Worm (Caenorhabditis elegans) whole organism, late embryonic: Measurements from ENCODE around the gene Y75B8A.33.

Experiments
- C08G9.2 ChIP-seq: sonication (generic microtip); optimal IDR thresholded peaks from 2 replicates; lab custom pipeline; 2016; ENCODE audit warnings: mild to moderate bottlenecking, missing genetic modification characterization, moderate library complexity, missing compliant biosample characterization
- F13H6.1 ChIP-seq: sonication (generic microtip); optimal IDR thresholded peaks from 2 replicates; lab custom pipeline; 2016; ENCODE audit warnings: missing genetic modification characterization, missing compliant biosample characterization
- K02D7.2 ChIP-seq: sonication (generic microtip); optimal IDR thresholded peaks from 2 replicates; lab custom pipeline; 2017; ENCODE audit warnings: mild to moderate bottlenecking, missing genetic modification characterization, missing compliant biosample characterization
- K09A11.1 ChIP-seq: sonication (generic microtip); optimal IDR thresholded peaks from 2 replicates; lab custom pipeline; 2017; ENCODE audit warnings: antibody characterized with exemption, mild to moderate bottlenecking, missing genetic modification characterization, missing compliant biosample characterization; ENCODE audit not compliant: insufficient read depth
- Y22D7AL.16 ChIP-seq: sonication (generic microtip); optimal IDR thresholded peaks from 2 replicates; lab custom pipeline; 2016; ENCODE audit warnings: missing genetic modification characterization, missing compliant biosample characterization
- ama-1 ChIP-seq: fragments of 150-350 bp; optimal IDR thresholded peaks from 2 replicates; lab custom pipeline; 2014
- ceh-18 ChIP-seq: sonication (generic microtip); optimal IDR thresholded peaks from 2 replicates; lab custom pipeline; 2016; ENCODE audit warnings: missing genetic modification characterization, missing compliant biosample characterization
- ceh-19 ChIP-seq: fragments of 200-800 bp; sonication (Bioruptor generic); optimal IDR thresholded peaks from 2 replicates; lab custom pipeline; 2018; ENCODE audit warnings: mild to moderate bottlenecking, missing genetic modification characterization, missing compliant biosample characterization
- ceh-22 ChIP-seq: sonication (generic microtip); optimal IDR thresholded peaks from 2 replicates; lab custom pipeline; 2017; ENCODE audit warnings: missing biosample characterization, missing genetic modification characterization
- ceh-30 ChIP-seq: fragments of 150-350 bp; optimal IDR thresholded peaks from 2 replicates; lab custom pipeline; 2014; ENCODE audit warnings: missing biosample characterization, missing genetic modification characterization
- ceh-34 ChIP-seq: sonication (generic microtip); optimal IDR thresholded peaks from 2 replicates; lab custom pipeline; 2016; ENCODE audit warnings: mild to moderate bottlenecking, missing genetic modification characterization, missing compliant biosample characterization
- ceh-45 ChIP-seq: fragments of 200-800 bp; sonication (Bioruptor generic); IDR thresholded peaks from 2 replicates; pipeline ENCODE4 v1.3.6; 2022; ENCODE audit warnings: missing genetic modification reagents, missing genetic modification characterization, missing compliant biosample characterization
- ceh-48 ChIP-seq: sonication (generic microtip); optimal IDR thresholded peaks from 2 replicates; lab custom pipeline; 2016; ENCODE audit warnings: missing genetic modification characterization, inconsistent platforms, missing compliant biosample characterization
- ceh-6 ChIP-seq: fragments of 200-800 bp; sonication (Bioruptor generic); optimal IDR thresholded peaks from 2 replicates; lab custom pipeline; 2018; ENCODE audit warnings: mild to moderate bottlenecking, missing genetic modification characterization, missing compliant biosample characterization
- dmd-4 ChIP-seq: sonication (generic microtip); optimal IDR thresholded peaks from 2 replicates; lab custom pipeline; 2016; ENCODE audit warnings: borderline replicate concordance, missing genetic modification characterization, missing compliant biosample characterization
- elt-2 ChIP-seq: sonication (generic microtip); optimal IDR thresholded peaks from 2 replicates; lab custom pipeline; 2016; ENCODE audit warnings: missing genetic modification reagents, missing genetic modification characterization, missing compliant biosample characterization
- fax-1 ChIP-seq: sonication (generic microtip); optimal IDR thresholded peaks from 2 replicates; lab custom pipeline; 2016; ENCODE audit warnings: missing genotype, missing genetic modification characterization, missing compliant biosample characterization
- fkh-10 ChIP-seq: fragments of 150-350 bp; optimal IDR thresholded peaks from 2 replicates; lab custom pipeline; 2014; ENCODE audit warnings: missing biosample characterization, missing genetic modification reagents, missing genetic modification characterization
- fkh-6 ChIP-seq: sonication (generic microtip); optimal IDR thresholded peaks from 2 replicates; lab custom pipeline; 2016; ENCODE audit warnings: missing genetic modification characterization, missing compliant biosample characterization
- hlh-13 ChIP-seq: fragments of 200-800 bp; sonication (Bioruptor generic); optimal IDR thresholded peaks from 2 replicates; lab custom pipeline; 2018; ENCODE audit warnings: mild to moderate bottlenecking, missing genetic modification characterization, missing compliant biosample characterization
- hlh-15 ChIP-seq: sonication (generic microtip); optimal IDR thresholded peaks from 2 replicates; lab custom pipeline; 2016; ENCODE audit warnings: missing genetic modification characterization, missing compliant biosample characterization
- hlh-8 ChIP-seq: sonication (generic microtip); optimal IDR thresholded peaks from 2 replicates; lab custom pipeline; 2016; ENCODE audit warnings: missing genotype, missing genetic modification characterization, missing compliant biosample characterization
- lim-6 ChIP-seq: sonication (generic microtip); optimal IDR thresholded peaks from 2 replicates; lab custom pipeline; 2016; ENCODE audit warnings: missing genetic modification characterization, missing compliant biosample characterization
- lin-11 ChIP-seq: fragments of 200-800 bp; sonication (Bioruptor generic); optimal IDR thresholded peaks from 2 replicates; lab custom pipeline; 2018; ENCODE audit warnings: mild to moderate bottlenecking, missing genetic modification characterization, missing compliant biosample characterization
- madf-2 ChIP-seq: sonication (generic microtip); optimal IDR thresholded peaks from 2 replicates; lab custom pipeline; 2017; ENCODE audit warnings: missing genetic modification characterization, missing compliant biosample characterization
- nfya-1 ChIP-seq: sonication (generic microtip); optimal IDR thresholded peaks from 2 replicates; lab custom pipeline; 2017; ENCODE audit warnings: missing genetic modification characterization, mild to moderate bottlenecking, missing compliant biosample characterization, antibody characterized with exemption, moderate library complexity
- npax-4 ChIP-seq: sonication (generic microtip); optimal IDR thresholded peaks from 2 replicates; lab custom pipeline; 2016; ENCODE audit warnings: missing genetic modification characterization, missing compliant biosample characterization
- odd-2 ChIP-seq: sonication (generic microtip); optimal IDR thresholded peaks from 2 replicates; lab custom pipeline; 2017; ENCODE audit warnings: antibody characterized with exemption, mild to moderate bottlenecking, missing genetic modification characterization, missing compliant biosample characterization
- pat-9 ChIP-seq: fragments of 200-800 bp; sonication (Bioruptor generic); optimal IDR thresholded peaks from 2 replicates; lab custom pipeline; 2018; ENCODE audit warnings: mild to moderate bottlenecking, missing genetic modification characterization, moderate library complexity, missing compliant biosample characterization
- pha-4 ChIP-seq: fragments of 150-350 bp; optimal IDR thresholded peaks from 2 replicates; lab custom pipeline; 2018; ENCODE audit warnings: missing biosample characterization, missing genetic modification reagents, missing genetic modification characterization
- pqm-1 ChIP-seq: sonication (generic microtip); optimal IDR thresholded peaks from 2 replicates; lab custom pipeline; 2016; ENCODE audit warnings: missing genetic modification characterization, missing compliant biosample characterization
- ref-2 ChIP-seq: sonication (generic microtip); optimal IDR thresholded peaks from 2 replicates; lab custom pipeline; 2016; ENCODE audit warnings: missing genetic modification characterization, missing compliant biosample characterization
- rnt-1 ChIP-seq: sonication (generic microtip); optimal IDR thresholded peaks from 2 replicates; lab custom pipeline; 2016; ENCODE audit warnings: missing genetic modification characterization, missing compliant biosample characterization
- sdc-2 ChIP-seq: sonication (generic microtip); optimal IDR thresholded peaks from 2 replicates; lab custom pipeline; 2016; ENCODE audit warnings: missing genotype, missing genetic modification characterization, missing compliant biosample characterization
- sox-4 ChIP-seq: sonication (generic microtip); optimal IDR thresholded peaks from 2 replicates; lab custom pipeline; 2017; ENCODE audit warnings: mild to moderate bottlenecking, missing genetic modification characterization, inconsistent platforms, missing compliant biosample characterization
- syd-9 ChIP-seq: sonication (generic microtip); optimal IDR thresholded peaks from 2 replicates; lab custom pipeline; 2016; ENCODE audit warnings: mild to moderate bottlenecking, missing genetic modification characterization, moderate library complexity, missing compliant biosample characterization
- tbx-2 ChIP-seq: sonication (generic microtip); optimal IDR thresholded peaks from 2 replicates; lab custom pipeline; 2016; ENCODE audit warnings: missing genetic modification characterization, missing compliant biosample characterization
- tbx-7 ChIP-seq: sonication (generic microtip); optimal IDR thresholded peaks from 2 replicates; lab custom pipeline; 2016; ENCODE audit warnings: missing genotype, missing genetic modification characterization, missing compliant biosample characterization
- ttx-3 ChIP-seq: sonication (generic microtip); optimal IDR thresholded peaks from 2 replicates; lab custom pipeline; 2016; ENCODE audit warnings: missing genetic modification reagents, missing genetic modification characterization, missing compliant biosample characterization
- unc-42 ChIP-seq: sonication (generic microtip); optimal IDR thresholded peaks from 2 replicates; lab custom pipeline; 2016; ENCODE audit warnings: missing genotype, missing genetic modification characterization, missing compliant biosample characterization
- unc-86 ChIP-seq: sonication (generic microtip); optimal IDR thresholded peaks from 2 replicates; lab custom pipeline; 2016; ENCODE audit warnings: missing genetic modification characterization, missing compliant biosample characterization
- ztf-16 ChIP-seq: sonication (generic microtip); optimal IDR thresholded peaks from 2 replicates; lab custom pipeline; 2017; ENCODE audit warnings: missing genetic modification characterization, missing compliant biosample characterization

Y75B8A.33 gene

DNA sequence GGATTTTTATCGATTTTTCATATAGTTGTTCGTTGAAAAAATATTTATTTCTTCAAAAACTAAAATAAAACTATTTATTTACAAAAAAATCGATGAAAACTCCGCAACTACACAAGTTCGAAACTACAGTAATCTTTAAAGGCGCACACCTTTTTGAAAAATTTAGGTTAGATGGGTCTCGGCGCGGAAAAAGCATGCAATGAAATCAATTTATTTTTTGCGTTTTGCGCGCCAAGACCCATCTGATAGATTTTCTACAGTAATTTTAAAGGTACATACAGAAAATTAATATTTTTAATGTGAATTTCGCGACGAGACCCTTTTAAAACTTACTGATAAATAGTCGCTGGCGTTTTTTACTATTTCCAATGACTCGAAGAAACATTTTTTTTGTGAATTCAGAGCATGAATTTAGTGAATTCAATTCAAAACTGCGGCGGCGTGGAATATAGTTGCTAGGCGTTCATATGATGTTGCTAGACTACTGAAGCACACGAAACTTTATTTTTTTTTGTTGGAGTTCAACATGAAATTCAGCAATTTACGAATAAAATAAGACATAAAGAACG is at the start of gene Y75B8A.33:
TSS of gene Y75B8A.33 (minus strand) at position 385 of the 569 bp plus-strand sequence.
- TF ChIP-seq pqm-1 (tag; lab: Kevin White, UChicago) (no peak), lin-11 (no peak), ceh-18 (no peak), fkh-10 (no peak)
- TF ChIP-seq, all 69 proteins: peak for 0

DNA sequence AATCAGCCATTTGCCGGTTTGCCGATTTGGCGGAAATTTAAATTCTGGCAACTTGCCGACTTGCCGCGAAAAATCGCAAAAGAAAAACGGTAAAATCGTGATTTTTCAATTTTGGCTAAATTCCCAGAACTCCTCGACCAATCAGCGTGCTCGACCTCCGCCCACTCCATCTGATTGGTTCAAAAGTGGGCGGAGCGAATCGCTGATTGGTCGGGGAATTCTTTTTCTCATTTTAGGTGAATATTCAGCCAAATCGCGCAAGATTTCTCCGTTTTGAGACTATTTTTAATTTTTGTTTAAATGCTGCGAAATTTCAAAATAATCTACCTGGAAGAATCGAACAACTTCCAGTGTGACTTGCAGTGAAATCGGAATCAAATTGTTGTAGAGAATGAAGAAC is 47.4 kb upstream of the Y75B8A.33 start:
- TF ChIP-seq ttx-3 (no peak), hlh-8 (tag; lab: Kevin White, UChicago) (no peak), fax-1 (no peak), ztf-16 (tag; lab: Kevin White, UChicago) (no peak), F13H6.1 (no peak), C08G9.2 (no peak), nfya-1 (tag; lab: Kevin White, UChicago) (peak; percentile 91), madf-2 (tag; lab: Kevin White, UChicago) (no peak)

DNA sequence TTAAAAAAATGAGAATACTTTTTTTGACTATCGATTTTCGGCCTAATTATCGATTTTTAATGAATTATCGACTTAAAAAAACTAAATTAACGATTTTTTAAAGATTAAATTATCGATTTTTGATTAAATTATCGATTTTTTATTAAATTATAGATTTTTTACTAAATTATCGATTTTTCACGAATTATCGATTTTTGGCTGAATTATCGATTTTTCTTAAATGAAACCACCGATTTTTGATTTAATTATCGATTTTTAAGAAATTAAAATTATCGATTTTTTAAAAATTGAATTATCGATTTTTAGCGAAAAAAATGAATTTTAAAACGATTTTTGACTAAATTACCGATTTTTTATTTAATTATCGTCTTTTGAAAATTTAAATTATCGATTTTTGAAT is 44.5 kb upstream of the Y75B8A.33 start:
- peak; percentile 14 for TF ChIP-seq ceh-48
- no peak for TF ChIP-seq tbx-2 (tag; lab: Kevin White, UChicago)

DNA sequence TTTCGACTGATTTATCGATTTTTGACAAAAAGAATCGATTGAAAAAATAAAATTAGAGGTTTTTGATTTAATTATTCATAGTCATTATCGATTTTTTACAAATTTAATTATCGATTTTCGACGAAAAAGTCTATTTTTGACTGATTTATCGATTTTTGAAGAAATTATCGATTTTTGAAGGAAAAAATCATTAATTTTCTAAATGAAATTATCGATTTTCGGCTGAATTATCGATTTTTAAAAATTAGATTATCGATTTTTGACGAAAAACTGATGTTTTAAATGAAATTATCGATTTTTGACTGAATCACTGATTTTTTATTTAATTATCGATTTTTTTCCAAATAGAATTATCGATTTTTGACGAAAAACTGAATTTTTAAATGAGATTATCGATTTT is 43.9 kb upstream of the Y75B8A.33 start:
- no peak for TF ChIP-seq ceh-6 (GFP tag; lab: Kevin White, UChicago)
- no peak for TF ChIP-seq ref-2
- peak; percentile 71 for TF ChIP-seq ceh-48
- TF ChIP-seq hlh-15 (tag; lab: Kevin White, UChicago) = no peak
- TF ChIP-seq lim-6 (tag; lab: Kevin White, UChicago) = no peak
- TF ChIP-seq ama-1 = no peak

DNA sequence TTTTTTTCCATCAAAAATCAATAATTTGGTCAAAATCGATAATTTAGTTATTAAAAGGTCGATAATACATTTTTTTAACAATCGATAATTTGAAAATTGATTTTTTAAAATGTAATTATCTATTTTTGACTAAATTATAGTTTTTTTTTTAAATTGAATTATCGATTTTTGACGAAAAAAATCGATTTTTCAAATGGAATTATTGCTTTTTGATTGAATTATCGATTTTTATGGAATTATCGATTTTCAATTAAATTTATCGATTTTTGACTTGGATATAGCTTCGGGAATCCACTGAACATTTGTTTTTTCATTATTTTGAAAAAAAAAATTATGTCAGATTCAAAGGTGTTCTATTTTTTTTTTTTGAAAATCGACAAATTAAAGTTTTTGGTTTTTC is 43.1 kb upstream of the Y75B8A.33 start:
- no peak for TF ChIP-seq pha-4 (tag; lab: Kevin White, UChicago)

DNA sequence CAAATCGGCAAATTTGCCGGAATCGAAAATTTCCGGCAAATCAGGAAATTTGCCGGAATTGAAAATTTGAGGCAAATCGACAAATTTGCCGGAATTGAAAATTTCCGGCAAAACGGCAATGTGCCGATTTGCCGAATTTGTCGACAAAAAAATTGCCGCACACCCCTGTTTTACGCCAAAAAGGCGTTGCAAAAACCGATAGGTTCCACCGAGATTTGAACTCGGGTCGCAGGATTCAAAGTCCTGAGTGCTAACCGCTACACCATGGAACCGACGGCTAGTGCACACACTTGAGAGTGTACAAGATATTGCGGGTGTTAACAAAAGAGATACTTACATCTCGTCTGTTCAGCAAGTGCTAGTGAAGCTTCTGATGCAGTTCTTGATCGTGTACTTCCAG is 32.5 kb upstream of the Y75B8A.33 start:
- TF ChIP-seq ceh-22 = no peak
- peak; percentile 63 for TF ChIP-seq ref-2
- TF ChIP-seq K09A11.1 (tag; lab: Kevin White, UChicago) = no peak
- TF ChIP-seq lin-11 = peak; percentile 44
- TF ChIP-seq Y22D7AL.16 (tag; lab: Kevin White, UChicago) = peak; percentile 33
- TF ChIP-seq C08G9.2 = peak; percentile 58
- peak; percentile 61 for TF ChIP-seq pat-9 (tag; lab: Kevin White, UChicago)
- no peak for TF ChIP-seq nfya-1 (tag; lab: Kevin White, UChicago)
- no peak for TF ChIP-seq ceh-30 (tag; lab: Kevin White, UChicago)
- peak; percentile 36 for TF ChIP-seq sox-4 (tag; lab: Kevin White, UChicago)
- peak; percentile 36 for TF ChIP-seq npax-4 (tag; lab: Kevin White, UChicago)
- peak; percentile 32 for TF ChIP-seq syd-9 (tag; lab: Kevin White, UChicago)
- no peak for TF ChIP-seq hlh-8 (tag; lab: Kevin White, UChicago)
- no peak for TF ChIP-seq pqm-1 (tag; lab: Kevin White, UChicago)
- TF ChIP-seq ceh-45 (GFP tag; lab: Robert Waterston, UW) = 0 out of 2 replicates have a peak, but pooled peaks have one; percentile 42
- no peak for TF ChIP-seq unc-42 (tag; lab: Kevin White, UChicago)
- peak; percentile 48 for TF ChIP-seq elt-2 (tag; lab: Kevin White, UChicago)
- TF ChIP-seq rnt-1 = peak; percentile 10
- TF ChIP-seq fkh-10 = no peak
- TF ChIP-seq ceh-6 (GFP tag; lab: Kevin White, UChicago) = peak; percentile 54
- peak; percentile 32 for TF ChIP-seq unc-86 (tag; lab: Kevin White, UChicago)
- TF ChIP-seq hlh-13 (GFP tag; lab: Kevin White, UChicago) = peak; percentile 1
- no peak for TF ChIP-seq ama-1
- no peak for TF ChIP-seq madf-2 (tag; lab: Kevin White, UChicago)
- TF ChIP-seq odd-2 (tag; lab: Kevin White, UChicago) = no peak
- peak; percentile 20 for TF ChIP-seq fkh-6 (tag; lab: Kevin White, UChicago)
- peak; percentile 12 for TF ChIP-seq ceh-34 (tag; lab: Kevin White, UChicago)
- TF ChIP-seq ceh-18 = peak; percentile 16
- TF ChIP-seq hlh-15 (tag; lab: Kevin White, UChicago) = peak; percentile 7
- TF ChIP-seq ceh-19 (GFP tag; lab: Kevin White, UChicago) = peak; percentile 56
- no peak for TF ChIP-seq K02D7.2 (tag; lab: Kevin White, UChicago)
- no peak for TF ChIP-seq sdc-2 (tag; lab: Kevin White, UChicago)
- no peak for TF ChIP-seq dmd-4 (tag; lab: Kevin White, UChicago)
- no peak for TF ChIP-seq tbx-7 (tag; lab: Kevin White, UChicago)
